Fruit fly (Drosophila melanogaster) whole organism, embryonic: ENCODE measurements around the gene egh.

Experiments used
- ATbp ChIP-seq: fragments of 200-800 bp; sonication (Bioruptor generic); optimal IDR thresholded peaks from 2 replicates; lab custom pipeline; 2017; ENCODE audit warnings: missing biosample characterization, mild to moderate bottlenecking, missing genetic modification characterization, missing genetic modification reagents
- Adf1 ChIP-seq: fragments of 200-800 bp; sonication (Bioruptor generic); IDR thresholded peaks from 2 replicates; pipeline ENCODE4 v1.3.6; 2022; ENCODE audit warnings: missing biosample characterization, missing genetic modification characterization
- CG10147 ChIP-seq: fragments of 200-800 bp; sonication (Bioruptor generic); optimal IDR thresholded peaks from 2 replicates; lab custom pipeline; 2019; ENCODE audit warnings: missing biosample characterization, mild to moderate bottlenecking, missing genetic modification characterization, moderate library complexity
- CG10366 ChIP-seq: fragments of 200-800 bp; sonication (Bioruptor generic); IDR thresholded peaks from 2 replicates; pipeline ENCODE4 v1.3.6; 2022; ENCODE audit warnings: missing biosample characterization, missing genetic modification characterization
- CG10543 ChIP-seq: fragments of 200-800 bp; sonication (Bioruptor generic); optimal IDR thresholded peaks from 3 replicates; lab custom pipeline; 2017; ENCODE audit warnings: missing biosample characterization, mild to moderate bottlenecking, missing genetic modification characterization, moderate library complexity
- CG11085 ChIP-seq: fragments of 200-800 bp; sonication (Bioruptor generic); IDR thresholded peaks from 2 replicates; pipeline ENCODE4 v1.3.6; 2022; ENCODE audit warnings: missing biosample characterization, missing genetic modification characterization
- CG11247 ChIP-seq: fragments of 200-800 bp; sonication (Bioruptor generic); IDR thresholded peaks from 2 replicates; pipeline ENCODE4 v1.3.6; 2022; ENCODE audit warnings: missing biosample characterization, missing genetic modification characterization
- CG13287 ChIP-seq: fragments of 200-800 bp; sonication (Bioruptor generic); IDR thresholded peaks from 2 replicates; pipeline ENCODE4 v1.3.6; 2022; ENCODE audit warnings: missing biosample characterization, missing genetic modification characterization; ENCODE audit not compliant: partially characterized antibody
- CG13296 ChIP-seq: fragments of 200-800 bp; sonication (Bioruptor generic); optimal IDR thresholded peaks from 3 replicates; lab custom pipeline; 2018; ENCODE audit warnings: missing biosample characterization, mild to moderate bottlenecking, missing genetic modification characterization
- CG17186 ChIP-seq: fragments of 200-800 bp; sonication (Bioruptor generic); optimal IDR thresholded peaks from 3 replicates; lab custom pipeline; 2017; ENCODE audit warnings: missing biosample characterization, missing genetic modification reagents, missing genetic modification characterization
- CG17328 ChIP-seq: fragments of 200-800 bp; sonication (Bioruptor generic); IDR thresholded peaks from 2 replicates; pipeline ENCODE4 v1.3.6; 2022; ENCODE audit warnings: missing biosample characterization, missing genetic modification characterization
- CG18011 ChIP-seq: fragments of 200-800 bp; sonication (Bioruptor generic); optimal IDR thresholded peaks from 2 replicates; lab custom pipeline; 2017; ENCODE audit warnings: missing biosample characterization, missing genetic modification characterization, mild to moderate bottlenecking, moderate library complexity, missing genotype
- CG1832 ChIP-seq: fragments of 200-800 bp; sonication (Bioruptor generic); optimal IDR thresholded peaks from 2 replicates; lab custom pipeline; 2017; ENCODE audit warnings: missing biosample characterization, mild to moderate bottlenecking, missing genetic modification characterization, inconsistent platforms
- CG18619 ChIP-seq: fragments of 200-800 bp; sonication (Bioruptor generic); optimal IDR thresholded peaks from 3 replicates; lab custom pipeline; 2017; ENCODE audit warnings: missing biosample characterization, mild to moderate bottlenecking, missing genetic modification characterization
- CG3065 ChIP-seq: fragments of 200-800 bp; sonication (Bioruptor generic); optimal IDR thresholded peaks from 2 replicates; lab custom pipeline; 2016; ENCODE audit warnings: missing biosample characterization, missing genetic modification characterization
- CG31224 ChIP-seq: fragments of 200-800 bp; sonication (Bioruptor generic); IDR thresholded peaks from 2 replicates; pipeline ENCODE4 v1.3.6; 2022; ENCODE audit warnings: missing biosample characterization, missing genetic modification characterization
- CG32767 ChIP-seq: fragments of 200-800 bp; sonication (Bioruptor generic); IDR thresholded peaks from 2 replicates; pipeline ENCODE4 v1.3.6; 2022; ENCODE audit warnings: missing biosample characterization, missing genetic modification characterization
- CG33213 ChIP-seq: fragments of 200-800 bp; sonication (Bioruptor generic); optimal IDR thresholded peaks from 3 replicates; lab custom pipeline; 2016; ENCODE audit warnings: missing biosample characterization, missing genetic modification characterization
- CG5180 ChIP-seq: fragments of 200-800 bp; sonication (Bioruptor generic); optimal IDR thresholded peaks from 3 replicates; lab custom pipeline; 2017; ENCODE audit warnings: missing biosample characterization, missing genetic modification characterization, mild to moderate bottlenecking, moderate library complexity, missing genetic modification reagents
- CG6175 ChIP-seq: fragments of 200-800 bp; sonication (Bioruptor generic); IDR thresholded peaks from 3 replicates; pipeline ENCODE4 v1.3.6; 2022; ENCODE audit warnings: missing biosample characterization, missing genetic modification characterization
- CG9876 ChIP-seq: fragments of 200-800 bp; sonication (Bioruptor generic); optimal IDR thresholded peaks from 2 replicates; lab custom pipeline; 2016; ENCODE audit warnings: missing biosample characterization, missing genetic modification characterization
- Ets97D ChIP-seq: fragments of 200-800 bp; sonication (Bioruptor generic); optimal IDR thresholded peaks from 3 replicates; lab custom pipeline; 2016; ENCODE audit warnings: missing biosample characterization, missing genetic modification characterization
- Hr78 ChIP-seq, 2 experiments: fragments of 200-800 bp in 1 of 2; fragments of >200 bp in 1 of 2; sonication (Bioruptor generic) in 1 of 2; optimal IDR thresholded peaks; 2 replicates each; lab custom pipeline; 2017 to 2019; ENCODE audit warnings: missing biosample characterization in 2 of 2, missing genetic modification characterization in 2 of 2, mild to moderate bottlenecking in 1 of 2, moderate library complexity in 1 of 2
- MBD-R2 ChIP-seq: fragments of 200-800 bp; sonication (Bioruptor generic); IDR thresholded peaks from 2 replicates; pipeline ENCODE4 v1.3.6; 2022; ENCODE audit warnings: missing biosample characterization, missing genetic modification characterization
- Nf-YB ChIP-seq: fragments of 200-800 bp; sonication (Bioruptor generic); optimal IDR thresholded peaks from 3 replicates; lab custom pipeline; 2019; ENCODE audit warnings: missing biosample characterization, mild to moderate bottlenecking, missing genetic modification characterization, moderate library complexity
- PHDP ChIP-seq: fragments of 200-800 bp; sonication (Bioruptor generic); optimal IDR thresholded peaks from 3 replicates; lab custom pipeline; 2018; ENCODE audit warnings: missing biosample characterization, mild to moderate bottlenecking, missing genetic modification characterization, moderate library complexity
- Trl ChIP-seq, 3 experiments: fragments of >200 bp in 2 of 3; fragments of 200-800 bp in 1 of 3; sonication (Bioruptor generic) in 1 of 3; optimal IDR thresholded peaks; 2 replicates in 1 of 3; 3 replicates in 2 of 3; lab custom pipeline; 2016 to 2017; ENCODE audit warnings: missing biosample characterization in 1 of 3, missing genetic modification characterization in 1 of 3
- Xrp1 ChIP-seq: fragments of 200-800 bp; sonication (Bioruptor generic); IDR thresholded peaks from 2 replicates; pipeline ENCODE4 v1.3.6; 2022; ENCODE audit warnings: missing biosample characterization, missing genetic modification characterization
- bbx ChIP-seq: fragments of 200-800 bp; sonication (Bioruptor generic); IDR thresholded peaks from 2 replicates; pipeline ENCODE4 v1.3.6; 2022; ENCODE audit warnings: missing biosample characterization, missing genetic modification characterization; ENCODE audit not compliant: partially characterized antibody
- bcd ChIP-seq: fragments of 200-800 bp; sonication (Bioruptor generic); optimal IDR thresholded peaks from 2 replicates; lab custom pipeline; 2017; ENCODE audit warnings: missing biosample characterization, mild to moderate bottlenecking, missing genetic modification characterization
- bigmax ChIP-seq: fragments of 200-800 bp; sonication (Bioruptor generic); optimal IDR thresholded peaks from 2 replicates; lab custom pipeline; 2018; ENCODE audit warnings: missing biosample characterization, mild to moderate bottlenecking, missing genetic modification characterization
- chm ChIP-seq: fragments of 200-800 bp; sonication (Bioruptor generic); IDR thresholded peaks from 2 replicates; pipeline ENCODE4 v1.3.6; 2022; ENCODE audit warnings: missing biosample characterization, missing genetic modification characterization
- ci ChIP-seq: fragments of 200-800 bp; sonication (Bioruptor generic); IDR thresholded peaks from 3 replicates; pipeline ENCODE4 v1.3.6; 2022; ENCODE audit warnings: missing biosample characterization, missing genetic modification characterization
- exex ChIP-seq: fragments of 200-800 bp; sonication (Bioruptor generic); optimal IDR thresholded peaks from 4 replicates; lab custom pipeline; 2018; ENCODE audit warnings: missing biosample characterization, mild to moderate bottlenecking, missing genetic modification characterization, moderate library complexity
- fd96Cb ChIP-seq: fragments of 200-800 bp; sonication (Bioruptor generic); optimal IDR thresholded peaks from 2 replicates; lab custom pipeline; 2018; ENCODE audit warnings: missing biosample characterization, mild to moderate bottlenecking, missing genetic modification characterization, moderate library complexity
- gcm ChIP-seq: fragments of 200-800 bp; sonication (Bioruptor generic); optimal IDR thresholded peaks from 2 replicates; lab custom pipeline; 2019; ENCODE audit warnings: missing biosample characterization, mild to moderate bottlenecking, missing genetic modification characterization, moderate library complexity
- inv ChIP-seq: fragments of 200-800 bp; sonication (Bioruptor generic); IDR thresholded peaks from 2 replicates; pipeline ENCODE4 v1.3.6; 2022; ENCODE audit warnings: missing biosample characterization, missing genetic modification characterization; ENCODE audit not compliant: partially characterized antibody
- lola ChIP-seq, 3 experiments: fragments of >200 bp in 2 of 3; fragments of 200-800 bp in 1 of 3; sonication (Bioruptor generic) in 1 of 3; optimal IDR thresholded peaks; 2 replicates each; lab custom pipeline; 2017 to 2019; ENCODE audit warnings: missing biosample characterization in 3 of 3, missing genetic modification characterization in 3 of 3, mild to moderate bottlenecking in 1 of 3, moderate library complexity in 1 of 3
- pros ChIP-seq: fragments of 200-800 bp; sonication (Bioruptor generic); optimal IDR thresholded peaks from 3 replicates; lab custom pipeline; 2019; ENCODE audit warnings: missing biosample characterization, mild to moderate bottlenecking, missing genetic modification characterization, moderate library complexity
- sens ChIP-seq: fragments of 200-800 bp; sonication (Bioruptor generic); peaks from one replicate; lab custom pipeline; 2016; ENCODE audit warnings: missing biosample characterization, missing genetic modification characterization
- sima ChIP-seq: fragments of 200-800 bp; sonication (Bioruptor generic); optimal IDR thresholded peaks from 2 replicates; lab custom pipeline; 2016; ENCODE audit warnings: missing biosample characterization, missing genetic modification characterization
- slbo ChIP-seq: fragments of 200-800 bp; sonication (Bioruptor generic); IDR thresholded peaks from 2 replicates; pipeline ENCODE4 v1.3.6; 2022; ENCODE audit warnings: missing biosample characterization, missing genetic modification characterization
- sob ChIP-seq: fragments of 200-800 bp; sonication (Bioruptor generic); IDR thresholded peaks from 2 replicates; pipeline ENCODE4 v1.3.6; 2022; ENCODE audit warnings: missing biosample characterization, missing genetic modification characterization
- tap ChIP-seq: fragments of 200-800 bp; optimal IDR thresholded peaks from 3 replicates; lab custom pipeline; 2019; ENCODE audit warnings: missing biosample characterization, mild to moderate bottlenecking, missing genetic modification characterization, moderate library complexity
- tin ChIP-seq: fragments of 200-800 bp; sonication (Bioruptor generic); optimal IDR thresholded peaks from 3 replicates; lab custom pipeline; 2016; ENCODE audit warnings: missing biosample characterization, missing genetic modification characterization
- tll ChIP-seq, 2 experiments: fragments of 200-800 bp in 1 of 2; fragments of >200 bp in 1 of 2; sonication (Bioruptor generic) in 1 of 2; optimal IDR thresholded peaks; 2 replicates each; lab custom pipeline; 2017 to 2019; ENCODE audit warnings: missing biosample characterization in 2 of 2, missing genetic modification characterization in 2 of 2, mild to moderate bottlenecking in 1 of 2, moderate library complexity in 1 of 2
- tup ChIP-seq: fragments of 200-800 bp; sonication (Bioruptor generic); optimal IDR thresholded peaks from 2 replicates; lab custom pipeline; 2016; ENCODE audit warnings: missing biosample characterization, mild to moderate bottlenecking, missing genetic modification characterization, moderate library complexity
- tx ChIP-seq: fragments of 200-800 bp; sonication (Bioruptor generic); optimal IDR thresholded peaks from 2 replicates; lab custom pipeline; 2016; ENCODE audit warnings: missing biosample characterization, missing genetic modification characterization
- vfl ChIP-seq: fragments of 200-800 bp; sonication (Bioruptor generic); optimal IDR thresholded peaks from 2 replicates; lab custom pipeline; 2016; ENCODE audit warnings: missing biosample characterization, missing genetic modification characterization

The egh gene

DNA sequence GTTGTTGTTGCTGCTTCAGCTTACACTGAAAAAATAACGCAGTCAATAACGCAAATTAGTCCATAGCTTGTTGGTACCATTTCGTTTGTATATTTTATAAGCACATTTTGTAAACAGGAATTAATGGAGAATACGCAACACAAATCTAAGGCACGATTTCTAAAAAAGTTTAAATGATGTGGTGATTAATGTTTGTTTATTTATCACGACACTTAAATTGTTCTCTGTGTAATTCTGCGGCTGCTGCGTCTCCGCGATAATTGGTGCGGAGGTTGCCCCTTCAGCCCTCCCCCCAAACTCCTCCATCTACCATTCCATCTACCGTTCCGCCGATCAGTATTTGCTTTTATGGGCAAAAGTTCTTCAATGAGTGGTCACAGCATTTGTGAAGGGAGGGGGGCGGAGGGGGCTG lies 59.2 kb downstream of the egh start (continued):
- TF ChIP-seq CG17186, result no peak
- TF ChIP-seq ci, result peak; percentile 57
- peak; percentile 1 for TF ChIP-seq CG18011 (GFP tag; lab: Kevin White, UChicago)
- TF ChIP-seq CG3065 (GFP tag; lab: Kevin White, UChicago), result peak; percentile 1
- TF ChIP-seq Ets97D (GFP tag; lab: Kevin White, UChicago), result no peak
- no peak for TF ChIP-seq CG11247 (GFP tag; lab: Robert Waterston, UW)
- TF ChIP-seq CG33213 (GFP tag; lab: Kevin White, UChicago), result peak; percentile 11
- peak; percentile 40 for TF ChIP-seq tap (tag; lab: Kevin White, UChicago)
- peak; percentile 56 for TF ChIP-seq CG32767 (GFP tag; lab: Robert Waterston, UW)
- TF ChIP-seq vfl (GFP tag; lab: Kevin White, UChicago), result peak; percentile 33
- peak; percentile 41 for TF ChIP-seq tin (GFP tag; lab: Kevin White, UChicago)
- TF ChIP-seq lola (GFP tag; optimal IDR thresholded peaks at IDR 0.05; lab: Kevin White, UChicago), result peak in 1 of 3 experiments; percentile 26
- no peak for TF ChIP-seq CG17328 (GFP tag; lab: Robert Waterston, UW)
- TF ChIP-seq Adf1 (GFP tag; lab: Robert Waterston, UW), result no peak; the same call in 1 of the 2 replicates
- peak; percentile 61 for TF ChIP-seq CG10543 (GFP tag; lab: Kevin White, UChicago)
- TF ChIP-seq fd96Cb (tag; lab: Kevin White, UChicago), result peak; percentile 62
- no peak for TF ChIP-seq Hr78 (GFP tag; optimal IDR thresholded peaks at IDR 0.05; lab: Kevin White, UChicago)
- TF ChIP-seq Xrp1 (GFP tag; lab: Robert Waterston, UW), result peak; percentile 64
- TF ChIP-seq CG9876 (GFP tag; lab: Kevin White, UChicago), result peak; percentile 39
- TF ChIP-seq CG5180, result peak; percentile 57
- peak; percentile 94 for TF ChIP-seq sens (GFP tag; lab: Kevin White, UChicago)
- TF ChIP-seq sima (GFP tag; lab: Kevin White, UChicago), result no peak
- peak; percentile 56 for TF ChIP-seq CG10147
- no peak for TF ChIP-seq tup (GFP tag; lab: Kevin White, UChicago)
- TF ChIP-seq CG10366 (GFP tag; lab: Robert Waterston, UW), result peak; percentile 44
- TF ChIP-seq bigmax, result no peak
- TF ChIP-seq CG11085 (GFP tag; lab: Robert Waterston, UW), result no peak
- no peak for TF ChIP-seq tx
- TF ChIP-seq chm (GFP tag; lab: Robert Waterston, UW), result peak; percentile 58
- peak; percentile 71 for TF ChIP-seq PHDP
- peak; percentile 56 for TF ChIP-seq slbo (GFP tag; lab: Robert Waterston, UW)
- 0 out of 3 replicates have a peak, but pooled peaks have one; percentile 25 for TF ChIP-seq CG6175
- no peak for TF ChIP-seq tll (GFP tag; optimal IDR thresholded peaks at IDR 0.05; lab: Kevin White, UChicago)
- TF ChIP-seq gcm (GFP tag; lab: Kevin White, UChicago), result peak; percentile 50
- no peak for TF ChIP-seq MBD-R2 (GFP tag; lab: Robert Waterston, UW)
- no peak for TF ChIP-seq Trl (optimal IDR thresholded peaks at IDR 0.05; lab: Kevin White, UChicago)
- peak; percentile 45 for TF ChIP-seq Trl (GFP tag; optimal IDR thresholded peaks at IDR 0.05; lab: Kevin White, UChicago)
- TF ChIP-seq inv (GFP tag; lab: Robert Waterston, UW), result no peak
- no peak for TF ChIP-seq bbx
- TF ChIP-seq pros (GFP tag; lab: Kevin White, UChicago), result no peak
- TF ChIP-seq bcd (GFP tag; lab: Kevin White, UChicago), result peak; percentile 62
- no peak for TF ChIP-seq exex (tag; lab: Kevin White, UChicago)
- peak; percentile 22 for TF ChIP-seq Nf-YB (GFP tag; lab: Kevin White, UChicago)
- TF ChIP-seq CG18619 (GFP tag; lab: Kevin White, UChicago), result peak; percentile 38
- peak; percentile 63; the same call in 1 of the 2 replicates for TF ChIP-seq sob (GFP tag; lab: Robert Waterston, UW)
- TF ChIP-seq CG13287 (GFP tag; lab: Robert Waterston, UW), result no peak
- TF ChIP-seq CG13296, result peak; percentile 68
- TF ChIP-seq CG1832 (GFP tag; lab: Kevin White, UChicago), result no peak
- TF ChIP-seq CG31224, result 0 out of 2 replicates have a peak, but pooled peaks have one; percentile 10
- peak; percentile 54 for TF ChIP-seq ATbp (GFP tag; lab: Kevin White, UChicago)
